Fruit fly (Drosophila melanogaster) whole organism, embryonic: ENCODE measurements around the gene CG11700.
A peak's percentile ranks its signal among the peaks of the same experiment; 100 is the strongest.

ENCODE experiments used
- Abd-B ChIP-seq: fragments of 200-800 bp; sonication (Bioruptor generic); optimal IDR thresholded peaks from 2 replicates; lab custom pipeline; 2018; ENCODE audit warnings: missing biosample characterization, mild to moderate bottlenecking, missing genetic modification characterization, moderate library complexity
- Bgb ChIP-seq: fragments of 200-800 bp; sonication (Bioruptor generic); IDR thresholded peaks from 2 replicates; pipeline ENCODE4 v1.3.6; 2022; ENCODE audit warnings: missing biosample characterization, missing genetic modification characterization; ENCODE audit not compliant: partially characterized antibody
- CG10147 ChIP-seq: fragments of 200-800 bp; sonication (Bioruptor generic); optimal IDR thresholded peaks from 2 replicates; lab custom pipeline; 2019; ENCODE audit warnings: missing biosample characterization, mild to moderate bottlenecking, missing genetic modification characterization, moderate library complexity
- CG10267 ChIP-seq: fragments of 200-800 bp; sonication (Bioruptor generic); optimal IDR thresholded peaks from 2 replicates; lab custom pipeline; 2018; ENCODE audit warnings: missing biosample characterization, mild to moderate bottlenecking, missing genetic modification characterization, moderate library complexity
- CG10462 ChIP-seq: fragments of 200-800 bp; sonication (Bioruptor generic); optimal IDR thresholded peaks from 2 replicates; lab custom pipeline; 2016; ENCODE audit warnings: missing biosample characterization, missing genetic modification characterization
- CG11696 ChIP-seq: fragments of 200-800 bp; sonication (Bioruptor generic); IDR thresholded peaks from 2 replicates; pipeline ENCODE4 v1.3.6; 2022; ENCODE audit warnings: missing biosample characterization, missing genetic modification characterization
- CG12769 ChIP-seq: fragments of 200-800 bp; sonication (Bioruptor generic); optimal IDR thresholded peaks from 2 replicates; lab custom pipeline; 2019; ENCODE audit warnings: missing biosample characterization, mild to moderate bottlenecking, missing genetic modification characterization, moderate library complexity
- CG13775 ChIP-seq: fragments of 200-800 bp; sonication (Bioruptor generic); optimal IDR thresholded peaks from 3 replicates; lab custom pipeline; 2017; ENCODE audit warnings: missing biosample characterization, mild to moderate bottlenecking, missing genetic modification characterization
- CG14667 ChIP-seq: fragments of 200-800 bp; sonication (Bioruptor generic); IDR thresholded peaks from 2 replicates; pipeline ENCODE4 v1.3.6; 2022; ENCODE audit warnings: missing biosample characterization, missing genetic modification characterization
- CG16815 ChIP-seq: fragments of 200-800 bp; sonication (Bioruptor generic); optimal IDR thresholded peaks from 3 replicates; lab custom pipeline; 2017; ENCODE audit warnings: missing biosample characterization, mild to moderate bottlenecking, missing genetic modification characterization
- CG16863 ChIP-seq: fragments of 200-800 bp; sonication (Bioruptor generic); optimal IDR thresholded peaks from 3 replicates; lab custom pipeline; 2016; ENCODE audit warnings: missing biosample characterization, missing genetic modification characterization
- CG1792 ChIP-seq: fragments of 200-800 bp; sonication (Bioruptor generic); optimal IDR thresholded peaks from 2 replicates; lab custom pipeline; 2016; ENCODE audit warnings: missing biosample characterization, missing genetic modification characterization
- CG18011 ChIP-seq: fragments of 200-800 bp; sonication (Bioruptor generic); optimal IDR thresholded peaks from 2 replicates; lab custom pipeline; 2017; ENCODE audit warnings: missing biosample characterization, missing genetic modification characterization, mild to moderate bottlenecking, moderate library complexity, missing genotype
- CG18764 ChIP-seq: fragments of 200-800 bp; sonication (Bioruptor generic); optimal IDR thresholded peaks from 3 replicates; lab custom pipeline; 2016; ENCODE audit warnings: missing biosample characterization, missing genetic modification characterization
- CG2116 ChIP-seq: fragments of 200-800 bp; sonication (Bioruptor generic); optimal IDR thresholded peaks from 3 replicates; lab custom pipeline; 2018; ENCODE audit warnings: missing biosample characterization, mild to moderate bottlenecking, missing genetic modification characterization
- CG3065 ChIP-seq: fragments of 200-800 bp; sonication (Bioruptor generic); optimal IDR thresholded peaks from 2 replicates; lab custom pipeline; 2016; ENCODE audit warnings: missing biosample characterization, missing genetic modification characterization
- CG3726 ChIP-seq: fragments of 200-800 bp; sonication (Bioruptor generic); IDR thresholded peaks from 3 replicates; pipeline ENCODE4, ENCODE4 v1.3.6; 2022; ENCODE audit warnings: missing biosample characterization, missing genetic modification characterization
- CG3995 ChIP-seq: fragments of 200-800 bp; sonication (Bioruptor generic); optimal IDR thresholded peaks from 3 replicates; lab custom pipeline; 2016; ENCODE audit warnings: missing biosample characterization, missing genetic modification characterization
- CG43689 ChIP-seq: fragments of 200-800 bp; sonication (Bioruptor generic); IDR thresholded peaks from 2 replicates; pipeline ENCODE4 v1.3.6; 2022; ENCODE audit warnings: missing biosample characterization, missing genetic modification characterization
- CG4404 ChIP-seq: fragments of 200-800 bp; sonication (Bioruptor generic); IDR thresholded peaks from 2 replicates; pipeline ENCODE4 v1.3.6; 2022; ENCODE audit warnings: missing biosample characterization, missing genetic modification characterization
- CG4617 ChIP-seq: fragments of 200-800 bp; sonication (Bioruptor generic); optimal IDR thresholded peaks from 3 replicates; lab custom pipeline; 2016; ENCODE audit warnings: missing biosample characterization, missing genetic modification characterization, borderline replicate concordance
- CG8388 ChIP-seq: fragments of 200-800 bp; sonication (Bioruptor generic); optimal IDR thresholded peaks from 2 replicates; lab custom pipeline; 2019; ENCODE audit warnings: missing biosample characterization, mild to moderate bottlenecking, missing genetic modification characterization, moderate library complexity
- CG8765 ChIP-seq: fragments of 200-800 bp; sonication (Bioruptor generic); IDR thresholded peaks from 2 replicates; pipeline ENCODE4 v1.3.6; 2022; ENCODE audit warnings: missing biosample characterization, missing genetic modification characterization
- CHES-1-like ChIP-seq: fragments of 200-800 bp; sonication (Bioruptor generic); optimal IDR thresholded peaks from 2 replicates; lab custom pipeline; 2016; ENCODE audit warnings: missing biosample characterization, missing genetic modification characterization
- Dfd ChIP-seq, 2 experiments: fragments of >200 bp; optimal IDR thresholded peaks; 2 replicates each; lab custom pipeline; 2017; ENCODE audit warnings: missing biosample characterization in 2 of 2, missing genetic modification characterization in 2 of 2
- Dip3 ChIP-seq: fragments of 200-800 bp; sonication (Bioruptor generic); optimal IDR thresholded peaks from 3 replicates; lab custom pipeline; 2016; ENCODE audit warnings: missing biosample characterization, missing genetic modification characterization
- HHEX ChIP-seq: fragments of 200-800 bp; sonication (Bioruptor generic); optimal IDR thresholded peaks from 3 replicates; lab custom pipeline; 2017; ENCODE audit warnings: missing biosample characterization, mild to moderate bottlenecking, missing genetic modification characterization, missing genetic modification reagents
- HLH4C ChIP-seq: fragments of 200-800 bp; sonication (Bioruptor generic); IDR thresholded peaks from 3 replicates; pipeline ENCODE4 v1.3.6; 2022; ENCODE audit warnings: missing biosample characterization, missing genetic modification characterization; ENCODE audit not compliant: partially characterized antibody
- Jarid2 ChIP-seq: fragments of 200-800 bp; sonication (Bioruptor generic); optimal IDR thresholded peaks from 3 replicates; lab custom pipeline; 2017; ENCODE audit warnings: mild to moderate bottlenecking, missing biosample characterization, missing genetic modification reagents, missing genetic modification characterization
- NC2β ChIP-seq: fragments of 200-800 bp; sonication (Bioruptor generic); optimal IDR thresholded peaks from 2 replicates; lab custom pipeline; 2016; ENCODE audit warnings: missing biosample characterization, missing genetic modification characterization
- corto ChIP-seq: fragments of 200-800 bp; sonication (Bioruptor generic); optimal IDR thresholded peaks from 2 replicates; lab custom pipeline; 2016; ENCODE audit warnings: missing biosample characterization, mild to moderate bottlenecking, missing genetic modification characterization, moderate library complexity
- crc ChIP-seq: fragments of 200-800 bp; sonication (Bioruptor generic); optimal IDR thresholded peaks from 2 replicates; lab custom pipeline; 2016; ENCODE audit warnings: missing biosample characterization, missing genetic modification characterization
- crp ChIP-seq, 2 experiments: fragments of 200-800 bp; sonication (Bioruptor generic); optimal IDR thresholded peaks; 2 replicates in 1 of 2; 3 replicates in 1 of 2; lab custom pipeline; 2017; ENCODE audit warnings: missing biosample characterization in 2 of 2, missing genetic modification characterization in 2 of 2, mild to moderate bottlenecking in 1 of 2, moderate library complexity in 1 of 2
- ftz-f1 ChIP-seq: fragments of 200-800 bp; sonication (Bioruptor generic); optimal IDR thresholded peaks from 2 replicates; lab custom pipeline; 2016; ENCODE audit warnings: missing biosample characterization, missing genetic modification characterization
- gce ChIP-seq: fragments of 200-800 bp; sonication (Bioruptor generic); IDR thresholded peaks from 3 replicates; pipeline ENCODE4 v1.3.6; 2022; ENCODE audit warnings: missing biosample characterization, missing genetic modification characterization
- gsb-n ChIP-seq: fragments of 200-800 bp; sonication (Bioruptor generic); optimal IDR thresholded peaks from 3 replicates; lab custom pipeline; 2018; ENCODE audit warnings: missing biosample characterization, mild to moderate bottlenecking, missing genetic modification characterization
- her ChIP-seq: fragments of 200-800 bp; sonication (Bioruptor generic); optimal IDR thresholded peaks from 2 replicates; lab custom pipeline; 2016; ENCODE audit warnings: missing biosample characterization, missing genetic modification characterization
- hth ChIP-seq: fragments of >200 bp; optimal IDR thresholded peaks from 2 replicates; lab custom pipeline; 2017; ENCODE audit warnings: inconsistent platforms
- kni ChIP-seq: fragments of 200-800 bp; sonication (Bioruptor generic); optimal IDR thresholded peaks from 3 replicates; lab custom pipeline; 2017; ENCODE audit warnings: mild to moderate bottlenecking, missing biosample characterization, missing genetic modification reagents, missing genetic modification characterization
- oc ChIP-seq: fragments of 200-800 bp; sonication (Bioruptor generic); optimal IDR thresholded peaks from 2 replicates; lab custom pipeline; 2018; ENCODE audit warnings: missing biosample characterization, mild to moderate bottlenecking, missing genetic modification characterization, moderate library complexity
- otp ChIP-seq: fragments of 200-800 bp; sonication (Bioruptor generic); IDR thresholded peaks from 3 replicates; pipeline ENCODE4, ENCODE4 v1.3.6; 2022; ENCODE audit warnings: missing biosample characterization, missing genetic modification characterization
- p53 ChIP-seq: fragments of 200-800 bp; sonication (Bioruptor generic); optimal IDR thresholded peaks from 2 replicates; lab custom pipeline; 2016; ENCODE audit warnings: missing biosample characterization, missing genetic modification characterization
- pho ChIP-seq: fragments of 200-800 bp; sonication (Bioruptor generic); optimal IDR thresholded peaks from 2 replicates; lab custom pipeline; 2016; ENCODE audit warnings: missing biosample characterization, missing genetic modification characterization
- sens ChIP-seq: fragments of 200-800 bp; sonication (Bioruptor generic); peaks from one replicate; lab custom pipeline; 2016; ENCODE audit warnings: missing biosample characterization, missing genetic modification characterization
- sens-2 ChIP-seq: fragments of 200-800 bp; sonication (Bioruptor generic); IDR thresholded peaks from 2 replicates; pipeline ENCODE4 v1.3.6; 2022; ENCODE audit warnings: missing biosample characterization, missing genetic modification characterization
- sima ChIP-seq: fragments of 200-800 bp; sonication (Bioruptor generic); optimal IDR thresholded peaks from 2 replicates; lab custom pipeline; 2016; ENCODE audit warnings: missing biosample characterization, missing genetic modification characterization
- ssp ChIP-seq: fragments of 200-800 bp; sonication (Bioruptor generic); IDR thresholded peaks from 2 replicates; pipeline ENCODE4 v1.3.6; 2022; ENCODE audit warnings: missing biosample characterization, missing genetic modification characterization
- tna ChIP-seq: fragments of 200-800 bp; sonication (Bioruptor generic); IDR thresholded peaks from 2 replicates; pipeline ENCODE4 v1.3.6; 2022; ENCODE audit warnings: missing biosample characterization, missing genetic modification characterization; ENCODE audit not compliant: partially characterized antibody
- ttk ChIP-seq: fragments of 200-800 bp; sonication (Bioruptor generic); IDR thresholded peaks from 2 replicates; pipeline ENCODE4 v2.1.2; 2022; ENCODE audit warnings: missing biosample characterization, missing genetic modification characterization
- wek ChIP-seq: fragments of 200-800 bp; sonication (Bioruptor generic); optimal IDR thresholded peaks from 3 replicates; lab custom pipeline; 2018; ENCODE audit warnings: missing biosample characterization, mild to moderate bottlenecking, missing genetic modification characterization, moderate library complexity

The CG11700 gene

DNA sequence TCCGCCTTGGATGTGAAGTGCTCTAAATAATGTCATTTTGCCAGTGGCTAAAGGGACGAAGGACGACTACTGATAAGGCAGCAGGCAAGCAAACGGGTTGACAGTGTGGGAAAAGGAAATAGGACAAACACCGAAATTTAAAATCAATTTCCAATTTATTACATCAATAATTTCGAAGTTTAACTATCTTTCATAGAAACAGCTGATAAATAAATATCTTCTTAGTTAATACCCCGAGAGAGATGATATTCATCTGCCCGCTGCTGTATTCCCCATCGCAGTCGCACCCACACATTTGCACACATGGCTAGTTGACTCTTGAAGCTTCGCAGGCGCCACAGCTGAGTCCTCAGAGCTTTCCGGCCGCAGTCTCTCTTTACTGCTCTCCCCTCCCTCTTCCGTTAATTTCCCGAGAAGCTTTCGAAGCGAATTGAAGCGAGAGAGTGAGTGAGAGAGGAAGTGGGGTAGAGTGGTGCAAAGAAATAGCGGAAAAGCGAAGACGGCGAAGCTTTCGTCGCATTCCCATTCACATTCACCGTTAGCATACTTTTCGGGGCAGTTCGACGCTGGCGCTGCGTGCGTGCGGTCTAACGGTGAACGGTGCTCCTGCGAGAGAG, 33.6 kb upstream of the CG11700 start (continued):
- TF ChIP-seq corto (no peak), CG10147 (peak; percentile 64), ttk (GFP tag; lab: Robert Waterston, UW) (peak; percentile 62; the same call in 1 of the 2 replicates), CG16863 (GFP tag; lab: Kevin White, UChicago) (peak; percentile 46), hth (no peak), CG18011 (GFP tag; lab: Kevin White, UChicago) (no peak), CG11696 (GFP tag; lab: Robert Waterston, UW) (peak; percentile 72), CG10462 (GFP tag; lab: Kevin White, UChicago) (no peak), CG4617 (no peak), ftz-f1 (GFP tag; lab: Kevin White, UChicago) (no peak), CG8388 (GFP tag; lab: Kevin White, UChicago) (peak; percentile 32), CG8765 (no peak), sima (no peak), Dip3 (GFP tag; lab: Kevin White, UChicago) (peak; percentile 36), sens (GFP tag; lab: Kevin White, UChicago) (peak; percentile 79), her (GFP tag; lab: Kevin White, UChicago) (peak; percentile 21), CHES-1-like (GFP tag; lab: Kevin White, UChicago) (peak; percentile 29), CG1792 (GFP tag; lab: Kevin White, UChicago) (no peak), CG4404 (GFP tag; lab: Robert Waterston, UW) (peak; percentile 33; the same call in 1 of the 2 replicates), CG43689 (0 out of 2 replicates have a peak, but pooled peaks have one; percentile 24), Abd-B (peak; percentile 32), oc (no peak), tna (no peak), CG13775 (GFP tag; lab: Kevin White, UChicago) (peak; percentile 41), gce (0 out of 3 replicates have a peak, but pooled peaks have one; percentile 20), CG3995 (GFP tag; lab: Kevin White, UChicago) (peak; percentile 7), otp (no peak), crp (GFP tag; optimal IDR thresholded peaks at IDR 0.05; lab: Kevin White, UChicago) (peak in 1 of 2 experiments; percentile 26), CG2116 (GFP tag; lab: Kevin White, UChicago) (no peak), CG12769 (tag; lab: Kevin White, UChicago) (peak; percentile 83), Dfd (GFP tag; optimal IDR thresholded peaks at IDR 0.05; lab: Kevin White, UChicago) (no peak), Jarid2 (GFP tag; lab: Kevin White, UChicago) (no peak), sens-2 (GFP tag; lab: Robert Waterston, UW) (peak; percentile 56), NC2β (GFP tag; lab: Kevin White, UChicago) (no peak), p53 (GFP tag; lab: Kevin White, UChicago) (no peak), CG10267 (tag; lab: Kevin White, UChicago) (peak; percentile 19), ssp (GFP tag; lab: Robert Waterston, UW) (peak; percentile 41; the same call in 1 of the 2 replicates), pho (GFP tag; lab: Kevin White, UChicago) (peak; percentile 47), HHEX (GFP tag; lab: Kevin White, UChicago) (peak; percentile 73), CG3726 (GFP tag; lab: Robert Waterston, UW) (no peak), wek (GFP tag; lab: Kevin White, UChicago) (no peak), Bgb (GFP tag; lab: Robert Waterston, UW) (no peak), kni (GFP tag; lab: Kevin White, UChicago) (no peak), CG16815 (GFP tag; lab: Kevin White, UChicago) (no peak), gsb-n (no peak), crc (GFP tag; lab: Kevin White, UChicago) (no peak), CG3065 (no peak), CG18764 (GFP tag; lab: Kevin White, UChicago) (no peak), HLH4C (GFP tag; lab: Robert Waterston, UW) (no peak), CG14667 (GFP tag; lab: Robert Waterston, UW) (peak; percentile 27)
